Fruit fly (Drosophila melanogaster) whole organism, pupa: ENCODE results near the gene mRpS31.

Experiments
- CG10348 ChIP-seq: fragments of 200-800 bp; sonication (Bioruptor generic); IDR thresholded peaks from 2 replicates; pipeline ENCODE4 v1.3.6; 2022; ENCODE audit warnings: missing biosample characterization, missing genetic modification characterization
- CG12605 ChIP-seq: fragments of 200-800 bp; sonication (Bioruptor generic); IDR thresholded peaks from 2 replicates; pipeline ENCODE4 v1.3.6; 2022; ENCODE audit warnings: missing biosample characterization, missing genetic modification characterization
- CG13204 ChIP-seq: fragments of 200-800 bp; sonication (Bioruptor generic); optimal IDR thresholded peaks from 2 replicates; lab custom pipeline; 2018; ENCODE audit warnings: missing biosample characterization, mild to moderate bottlenecking, missing genetic modification characterization, moderate library complexity
- CG14655 ChIP-seq: fragments of 200-800 bp; sonication (Bioruptor generic); optimal IDR thresholded peaks from 3 replicates; lab custom pipeline; 2017; ENCODE audit warnings: mild to moderate bottlenecking, missing biosample characterization, missing genetic modification reagents, missing genetic modification characterization
- CG15710 ChIP-seq: fragments of 200-800 bp; sonication (Bioruptor generic); optimal IDR thresholded peaks from 2 replicates; lab custom pipeline; 2018; ENCODE audit warnings: missing biosample characterization, mild to moderate bottlenecking, missing genetic modification characterization, moderate library complexity
- CG17806 ChIP-seq: fragments of 200-800 bp; sonication (Bioruptor generic); optimal IDR thresholded peaks from 2 replicates; lab custom pipeline; 2018; ENCODE audit warnings: missing biosample characterization, mild to moderate bottlenecking, missing genetic modification characterization, moderate library complexity
- CG32121 ChIP-seq: fragments of 200-800 bp; sonication (Bioruptor generic); IDR thresholded peaks from 2 replicates; pipeline ENCODE4 v1.3.6; 2022; ENCODE audit warnings: missing biosample characterization, missing genetic modification characterization
- CG34367 ChIP-seq: fragments of 200-800 bp; sonication (Bioruptor generic); optimal IDR thresholded peaks from 2 replicates; lab custom pipeline; 2018; ENCODE audit warnings: missing biosample characterization, mild to moderate bottlenecking, missing genetic modification characterization
- CG4496 ChIP-seq: fragments of 200-800 bp; sonication (Bioruptor generic); IDR thresholded peaks from 3 replicates; pipeline ENCODE4 v1.3.6; 2022; ENCODE audit warnings: missing biosample characterization, missing genetic modification characterization
- CG8159 ChIP-seq: fragments of 200-800 bp; sonication (Bioruptor generic); optimal IDR thresholded peaks from 3 replicates; lab custom pipeline; 2018; ENCODE audit warnings: missing biosample characterization, mild to moderate bottlenecking, missing genetic modification characterization, moderate library complexity
- CG8301 ChIP-seq: fragments of 200-800 bp; sonication (Bioruptor generic); optimal IDR thresholded peaks from 2 replicates; lab custom pipeline; 2018; ENCODE audit warnings: missing biosample characterization, mild to moderate bottlenecking, missing genetic modification characterization
- CG9948 ChIP-seq: fragments of 200-800 bp; sonication (Bioruptor generic); optimal IDR thresholded peaks from 2 replicates; lab custom pipeline; 2018; ENCODE audit warnings: missing biosample characterization, mild to moderate bottlenecking, missing genetic modification characterization, moderate library complexity
- D1 ChIP-seq: fragments of 200-800 bp; sonication (Bioruptor generic); optimal IDR thresholded peaks from 2 replicates; lab custom pipeline; 2018; ENCODE audit warnings: missing biosample characterization, mild to moderate bottlenecking, missing genetic modification characterization, moderate library complexity
- EcR ChIP-seq: fragments of 200-800 bp; sonication (Bioruptor generic); optimal IDR thresholded peaks from 3 replicates; lab custom pipeline; 2019; ENCODE audit warnings: missing biosample characterization, missing genetic modification characterization, mild to moderate bottlenecking, moderate library complexity, missing genetic modification reagents
- Ets98B ChIP-seq: fragments of 200-800 bp; sonication (Bioruptor generic); IDR thresholded peaks from 2 replicates; pipeline ENCODE4 v1.3.6; 2022; ENCODE audit warnings: missing biosample characterization, missing genetic modification characterization
- Pif1A ChIP-seq: fragments of 200-800 bp; sonication (Bioruptor generic); optimal IDR thresholded peaks from 3 replicates; lab custom pipeline; 2016; ENCODE audit warnings: missing biosample characterization, missing genetic modification characterization
- Pif1B ChIP-seq: fragments of 200-800 bp; sonication (Bioruptor generic); optimal IDR thresholded peaks from 3 replicates; lab custom pipeline; 2016; ENCODE audit warnings: missing biosample characterization, missing genetic modification characterization
- Snoo ChIP-seq: fragments of 200-800 bp; sonication (Bioruptor generic); optimal IDR thresholded peaks from 3 replicates; lab custom pipeline; 2017; ENCODE audit warnings: missing biosample characterization, mild to moderate bottlenecking, missing genetic modification characterization, inconsistent platforms
- fd96Ca ChIP-seq: fragments of 200-800 bp; sonication (Bioruptor generic); IDR thresholded peaks from 3 replicates; pipeline ENCODE4 v1.3.6; 2022; ENCODE audit warnings: missing biosample characterization, missing genetic modification characterization
- gl ChIP-seq: fragments of 200-800 bp; sonication (Bioruptor generic); optimal IDR thresholded peaks from 2 replicates; lab custom pipeline; 2018; ENCODE audit warnings: missing biosample characterization, mild to moderate bottlenecking, missing genetic modification characterization
- rn ChIP-seq: fragments of 200-800 bp; sonication (Bioruptor generic); IDR thresholded peaks from 2 replicates; pipeline ENCODE4 v1.3.6; 2022; ENCODE audit warnings: missing biosample characterization, missing genetic modification characterization

Gene mRpS31

dm6 chr3L:16045831-16046336 lies 40.9 kb downstream of the mRpS31 start:
- TF ChIP-seq Pif1B (GFP tag; lab: Kevin White, UChicago) (peak; percentile 95), CG9948 (tag; lab: Kevin White, UChicago) (peak; percentile 91), Ets98B (peak; percentile 96), fd96Ca (GFP tag; lab: Robert Waterston, UW) (peak; percentile 94), Pif1A (GFP tag; lab: Kevin White, UChicago) (peak; percentile 97), CG15710 (peak; percentile 95), Snoo (peak; percentile 80), D1 (tag; lab: Kevin White, UChicago) (peak; percentile 81), gl (peak; percentile 92), CG17806 (tag; lab: Kevin White, UChicago) (peak; percentile 94), CG13204 (GFP tag; lab: Kevin White, UChicago) (peak; percentile 64), CG10348 (peak; percentile 60), CG8301 (tag; lab: Kevin White, UChicago) (peak; percentile 94), CG12605 (GFP tag; lab: Robert Waterston, UW) (peak; percentile 97), CG34367 (peak; percentile 95), rn (GFP tag; lab: Robert Waterston, UW) (peak; percentile 84), CG32121 (peak; percentile 96), CG8159 (tag; lab: Kevin White, UChicago) (peak; percentile 94), EcR (GFP tag; lab: Kevin White, UChicago) (peak; percentile 19), CG4496 (GFP tag; lab: Robert Waterston, UW) (peak; percentile 97), CG14655 (peak; percentile 91)

- TF ChIP-seq EcR (GFP tag; lab: Kevin White, UChicago) (no peak), Ets98B (peak; percentile 48; the same call in 1 of the 2 replicates), CG8301 (tag; lab: Kevin White, UChicago) (no peak), CG17806 (tag; lab: Kevin White, UChicago) (peak; percentile 3), Pif1A (GFP tag; lab: Kevin White, UChicago) (no peak), fd96Ca (GFP tag; lab: Robert Waterston, UW) (peak; percentile 40; the same call in 2 of the 3 replicates), CG10348 (no peak), CG4496 (GFP tag; lab: Robert Waterston, UW) (peak; percentile 63; the same call in 2 of the 3 replicates), CG12605 (GFP tag; lab: Robert Waterston, UW) (peak; percentile 68), CG13204 (GFP tag; lab: Kevin White, UChicago) (peak; percentile 41), CG8159 (tag; lab: Kevin White, UChicago) (no peak), CG15710 (no peak), Pif1B (GFP tag; lab: Kevin White, UChicago) (peak; percentile 61), rn (GFP tag; lab: Robert Waterston, UW) (no peak), CG34367 (no peak), CG14655 (peak; percentile 12), CG9948 (tag; lab: Kevin White, UChicago) (no peak), CG32121 (peak; percentile 31; the same call in 1 of the 2 replicates), gl (no peak), Snoo (peak; percentile 1), D1 (tag; lab: Kevin White, UChicago) (no peak)
- TF ChIP-seq, all 21 proteins: peak for 10
These were observed 41.5 kb downstream of the mRpS31 start for dm6 chr3L:16046387-16047066.

dm6 chr3L:16047105-16047504 lies 42.1 kb downstream of the mRpS31 start:
- TF ChIP-seq CG15710 (no peak), Ets98B (no peak), rn (GFP tag; lab: Robert Waterston, UW) (no peak), EcR (GFP tag; lab: Kevin White, UChicago) (peak; percentile 93), gl (no peak), CG32121 (no peak), CG9948 (tag; lab: Kevin White, UChicago) (no peak), CG4496 (GFP tag; lab: Robert Waterston, UW) (0 out of 3 replicates have a peak, but pooled peaks have one; percentile 22), CG17806 (tag; lab: Kevin White, UChicago) (no peak), Pif1B (GFP tag; lab: Kevin White, UChicago) (no peak), CG13204 (GFP tag; lab: Kevin White, UChicago) (no peak), CG10348 (no peak), Pif1A (GFP tag; lab: Kevin White, UChicago) (no peak), CG8159 (tag; lab: Kevin White, UChicago) (no peak)

dm6 chr3L:16048086-16048485 lies 43.1 kb downstream of the mRpS31 start:
- peak; percentile 52 for TF ChIP-seq Pif1B (GFP tag; lab: Kevin White, UChicago)
- TF ChIP-seq Pif1A (GFP tag; lab: Kevin White, UChicago), result peak; percentile 79
- TF ChIP-seq CG14655, result peak; percentile 64
- peak; percentile 50; the same call in 1 of the 2 replicates for TF ChIP-seq CG12605 (GFP tag; lab: Robert Waterston, UW)
- peak; percentile 66 for TF ChIP-seq CG8159 (tag; lab: Kevin White, UChicago)
- TF ChIP-seq gl, result peak; percentile 39
- TF ChIP-seq CG15710, result peak; percentile 72
- TF ChIP-seq D1 (tag; lab: Kevin White, UChicago), result peak; percentile 6
- peak; percentile 59 for TF ChIP-seq Snoo
- peak; percentile 44 for TF ChIP-seq CG8301 (tag; lab: Kevin White, UChicago)
- peak; percentile 86 for TF ChIP-seq CG4496 (GFP tag; lab: Robert Waterston, UW)
- peak; percentile 50 for TF ChIP-seq CG13204 (GFP tag; lab: Kevin White, UChicago)
- peak; percentile 81 for TF ChIP-seq fd96Ca (GFP tag; lab: Robert Waterston, UW)
- TF ChIP-seq CG34367, result peak; percentile 68
- no peak for TF ChIP-seq CG10348
- TF ChIP-seq Ets98B, result peak; percentile 78
- TF ChIP-seq CG32121, result peak; percentile 70
- TF ChIP-seq CG9948 (tag; lab: Kevin White, UChicago), result peak; percentile 59
- TF ChIP-seq CG17806 (tag; lab: Kevin White, UChicago), result peak; percentile 58
- peak; percentile 38; the same call in 1 of the 2 replicates for TF ChIP-seq rn (GFP tag; lab: Robert Waterston, UW)
- no peak for TF ChIP-seq EcR (GFP tag; lab: Kevin White, UChicago)
- TF ChIP-seq, all 21 proteins: peak for 19
